Worm (Caenorhabditis elegans): ENCODE data around the gene coa-4.

ce11 chrIV:9303994-9304393, 31.4 kb downstream of the coa-4 start, which contains the start of gene F49C12.4:
- TF ChIP-seq ama-1 (optimal IDR thresholded peaks at IDR 0.05) (no peak), ceh-82 (tag; optimal IDR thresholded peaks at IDR 0.05) (no peak), hif-1 (tag; optimal IDR thresholded peaks at IDR 0.05) (no peak), ZK546.5 (tag; optimal IDR thresholded peaks at IDR 0.05) (no peak), ceh-62 (tag; optimal IDR thresholded peaks at IDR 0.05) (no peak), unc-62 (GFP tag; optimal IDR thresholded peaks at IDR 0.05 in 1 of 2) (no peak), unc-62 (tag; optimal IDR thresholded peaks at IDR 0.05) (no peak)

Measured in whole organism, L4 larva.